Worm (Caenorhabditis elegans) whole organism, late embryonic: ENCODE data around the gene obr-3.

ENCODE experiments used
- C08G9.2 ChIP-seq: sonication (generic microtip); optimal IDR thresholded peaks from 2 replicates; lab custom pipeline; 2016; ENCODE audit warnings: mild to moderate bottlenecking, missing genetic modification characterization, moderate library complexity, missing compliant biosample characterization
- ceh-2 ChIP-seq: sonication (generic microtip); optimal IDR thresholded peaks from 2 replicates; lab custom pipeline; 2016; ENCODE audit warnings: missing genotype, missing genetic modification characterization, missing compliant biosample characterization
- dve-1 ChIP-seq: sonication (generic microtip); optimal IDR thresholded peaks from 2 replicates; lab custom pipeline; 2017; ENCODE audit warnings: antibody characterized with exemption, mild to moderate bottlenecking, missing genetic modification characterization, missing compliant biosample characterization
- fax-1 ChIP-seq: sonication (generic microtip); optimal IDR thresholded peaks from 2 replicates; lab custom pipeline; 2016; ENCODE audit warnings: missing genotype, missing genetic modification characterization, missing compliant biosample characterization
- fkh-10 ChIP-seq: fragments of 150-350 bp; optimal IDR thresholded peaks from 2 replicates; lab custom pipeline; 2014; ENCODE audit warnings: missing biosample characterization, missing genetic modification reagents, missing genetic modification characterization
- hlh-13 ChIP-seq: fragments of 200-800 bp; sonication (Bioruptor generic); optimal IDR thresholded peaks from 2 replicates; lab custom pipeline; 2018; ENCODE audit warnings: mild to moderate bottlenecking, missing genetic modification characterization, missing compliant biosample characterization
- hlh-6 ChIP-seq: sonication (generic microtip); optimal IDR thresholded peaks from 2 replicates; lab custom pipeline; 2016; ENCODE audit warnings: missing genotype, missing genetic modification characterization, missing compliant biosample characterization
- lin-11 ChIP-seq: fragments of 200-800 bp; sonication (Bioruptor generic); optimal IDR thresholded peaks from 2 replicates; lab custom pipeline; 2018; ENCODE audit warnings: mild to moderate bottlenecking, missing genetic modification characterization, missing compliant biosample characterization
- nhr-11 ChIP-seq: fragments of 150-350 bp; optimal IDR thresholded peaks from 2 replicates; lab custom pipeline; 2014; ENCODE audit warnings: missing biosample characterization, missing genetic modification characterization
- pha-4 ChIP-seq: fragments of 150-350 bp; optimal IDR thresholded peaks from 2 replicates; lab custom pipeline; 2018; ENCODE audit warnings: missing biosample characterization, missing genetic modification reagents, missing genetic modification characterization
- pqm-1 ChIP-seq: sonication (generic microtip); optimal IDR thresholded peaks from 2 replicates; lab custom pipeline; 2016; ENCODE audit warnings: missing genetic modification characterization, missing compliant biosample characterization
- pros-1 ChIP-seq: fragments of 150-350 bp; optimal IDR thresholded peaks from 2 replicates; lab custom pipeline; 2014; ENCODE audit warnings: missing biosample characterization, missing genetic modification reagents, missing genetic modification characterization
- tbx-2 ChIP-seq: sonication (generic microtip); optimal IDR thresholded peaks from 2 replicates; lab custom pipeline; 2016; ENCODE audit warnings: missing genetic modification characterization, missing compliant biosample characterization
- unc-86 ChIP-seq: sonication (generic microtip); optimal IDR thresholded peaks from 2 replicates; lab custom pipeline; 2016; ENCODE audit warnings: missing genetic modification characterization, missing compliant biosample characterization

DNA sequence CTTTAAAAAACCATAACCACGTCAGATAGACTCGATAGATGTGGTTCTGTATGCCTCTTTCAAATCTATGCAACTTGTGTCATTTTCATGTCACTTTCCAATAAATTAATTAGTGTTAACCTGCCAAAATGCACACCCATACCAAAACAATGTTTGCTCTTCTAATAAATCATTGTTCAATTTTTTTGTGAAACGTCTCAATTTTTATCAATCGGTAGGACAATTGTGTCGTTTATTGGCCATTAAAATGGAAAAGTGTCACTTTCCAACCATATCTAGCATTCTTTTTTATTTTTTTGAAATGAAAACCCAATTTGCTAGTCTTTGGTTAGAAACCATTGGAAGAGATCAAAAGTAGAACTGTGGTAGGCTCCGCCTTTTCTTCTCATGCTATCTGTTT, 40.7 kb upstream of the obr-3 start:
- TF ChIP-seq fkh-10 (GFP tag; lab: Kevin White, UChicago) (no peak), C08G9.2 (no peak), pros-1 (no peak), hlh-6 (no peak), dve-1 (tag; lab: Kevin White, UChicago) (no peak), lin-11 (tag; lab: Kevin White, UChicago) (no peak), hlh-13 (GFP tag; lab: Kevin White, UChicago) (no peak), tbx-2 (no peak), fax-1 (no peak), unc-86 (tag; lab: Kevin White, UChicago) (no peak), nhr-11 (tag; lab: Kevin White, UChicago) (no peak), pqm-1 (tag; lab: Kevin White, UChicago) (no peak), pha-4 (tag; lab: Kevin White, UChicago) (no peak), ceh-2 (tag; lab: Kevin White, UChicago) (no peak)
